Worm (Caenorhabditis elegans) whole organism, L1 larva: ENCODE data around the gene srj-55.

Experiments
- aly-2 ChIP-seq: fragments of 150-350 bp; optimal IDR thresholded peaks from 2 replicates; lab custom pipeline; 2014; ENCODE audit warnings: missing biosample characterization, missing genetic modification characterization
- ceh-90 ChIP-seq: sonication (generic microtip); optimal IDR thresholded peaks from 2 replicates; lab custom pipeline; 2016; ENCODE audit warnings: missing genetic modification characterization, missing compliant biosample characterization
- dpl-1 ChIP-seq, 3 experiments: fragments of 150-350 bp in 2 of 3; sonication (generic microtip) in 1 of 3; optimal IDR thresholded peaks; 2 replicates each; lab custom pipeline; 2014 to 2017; ENCODE audit warnings: missing biosample characterization in 3 of 3, missing genetic modification characterization in 3 of 3, missing genetic modification reagents in 3 of 3
- elt-3 ChIP-seq, 6 experiments: fragments of 150-350 bp in 1 of 6; sonication (generic microtip); optimal IDR thresholded peaks; 2 replicates each; lab custom pipeline; 2017 to 2018; ENCODE audit warnings: missing biosample characterization in 6 of 6, missing genetic modification characterization in 6 of 6, inconsistent platforms in 1 of 6
- grh-1 ChIP-seq: fragments of 200-800 bp; sonication (Bioruptor generic); IDR thresholded peaks from 2 replicates; pipeline ENCODE4 v1.3.6; 2022; ENCODE audit warnings: missing genetic modification reagents, missing genetic modification characterization, missing compliant biosample characterization
- lin-13 ChIP-seq: fragments of 150-350 bp; optimal IDR thresholded peaks from 2 replicates; lab custom pipeline; 2014; ENCODE audit warnings: missing biosample characterization, missing genetic modification reagents, missing genetic modification characterization
- lin-39 ChIP-seq: fragments of 150-350 bp; optimal IDR thresholded peaks from 2 replicates; lab custom pipeline; 2014; ENCODE audit warnings: missing biosample characterization, missing genetic modification reagents, missing genetic modification characterization
- lsy-2 ChIP-seq, 2 experiments: fragments of 150-350 bp; optimal IDR thresholded peaks; 2 replicates each; lab custom pipeline; 2014; ENCODE audit warnings: missing biosample characterization in 2 of 2, missing genetic modification characterization in 2 of 2
- pag-3 ChIP-seq: sonication (generic microtip); optimal IDR thresholded peaks from 2 replicates; lab custom pipeline; 2017; ENCODE audit warnings: missing genetic modification characterization, mild to moderate bottlenecking, missing compliant biosample characterization, antibody characterized with exemption, borderline replicate concordance; ENCODE audit not compliant: insufficient read depth
- sox-4 ChIP-seq: sonication (generic microtip); optimal IDR thresholded peaks from 2 replicates; lab custom pipeline; 2016; ENCODE audit warnings: missing genetic modification characterization, missing compliant biosample characterization
- unc-62 ChIP-seq: fragments of 150-350 bp; optimal IDR thresholded peaks from 2 replicates; lab custom pipeline; 2014; ENCODE audit warnings: missing biosample characterization, missing genetic modification reagents, missing genetic modification characterization

ce11 chrV:2899867-2900266 is 42.1 kb upstream of the srj-55 start, which contains the start of gene str-46:
- no peak for TF ChIP-seq ceh-90 (tag; lab: Kevin White, UChicago)
- no peak for TF ChIP-seq lin-39
- TF ChIP-seq grh-1 (GFP tag; lab: Robert Waterston, UW) = no peak
- no peak for TF ChIP-seq pag-3 (tag; lab: Kevin White, UChicago)
- no peak for TF ChIP-seq unc-62 (GFP tag; lab: Kevin White, UChicago)
- no peak for TF ChIP-seq aly-2 (tag; lab: Kevin White, UChicago)
- TF ChIP-seq elt-3 (tag; optimal IDR thresholded peaks at IDR 0.05; lab: Kevin White, UChicago) = no peak
- TF ChIP-seq sox-4 (tag; lab: Kevin White, UChicago) = no peak
- TF ChIP-seq dpl-1 (GFP tag; optimal IDR thresholded peaks at IDR 0.05; lab: Kevin White, UChicago) = no peak
- TF ChIP-seq lin-13 = no peak
- no peak for TF ChIP-seq lsy-2 (tag; optimal IDR thresholded peaks at IDR 0.05; lab: Kevin White, UChicago)
